Fruit fly (Drosophila melanogaster) whole organism, prepupa: Measurements from ENCODE around the gene CG45067.
A peak's percentile ranks its signal among the peaks of the same experiment; 100 is the strongest.

Experiments
- Blimp-1 ChIP-seq: fragments of 200-800 bp; sonication (Bioruptor generic); optimal IDR thresholded peaks from 3 replicates; lab custom pipeline; 2017; ENCODE audit warnings: missing biosample characterization, missing genetic modification characterization, mild to moderate bottlenecking, moderate library complexity, missing genetic modification reagents
- CG10631 ChIP-seq: fragments of 200-800 bp; sonication (Bioruptor generic); optimal IDR thresholded peaks from 2 replicates; lab custom pipeline; 2016; ENCODE audit warnings: missing biosample characterization, missing genetic modification characterization
- CG15336 ChIP-seq: fragments of 200-800 bp; sonication (Bioruptor generic); IDR thresholded peaks from 2 replicates; pipeline ENCODE4 v1.3.6; 2022; ENCODE audit warnings: missing biosample characterization, missing genetic modification characterization
- CG1621 ChIP-seq: fragments of 200-800 bp; sonication (Bioruptor generic); optimal IDR thresholded peaks from 3 replicates; lab custom pipeline; 2018; ENCODE audit warnings: missing biosample characterization, mild to moderate bottlenecking, missing genetic modification characterization
- CG8119 ChIP-seq: fragments of 200-800 bp; sonication (Bioruptor generic); IDR thresholded peaks from 3 replicates; pipeline ENCODE4 v1.3.6; 2022; ENCODE audit warnings: missing biosample characterization, missing genetic modification characterization
- CG8632 ChIP-seq: fragments of 200-800 bp; sonication (Bioruptor generic); optimal IDR thresholded peaks from 3 replicates; lab custom pipeline; 2016; ENCODE audit warnings: missing biosample characterization, missing genetic modification characterization
- Hr4 ChIP-seq: fragments of 200-800 bp; sonication (Bioruptor generic); optimal IDR thresholded peaks from 3 replicates; lab custom pipeline; 2016; ENCODE audit warnings: missing biosample characterization, missing genetic modification characterization
- Met ChIP-seq: fragments of 200-800 bp; sonication (Bioruptor generic); optimal IDR thresholded peaks from 3 replicates; lab custom pipeline; 2016; ENCODE audit warnings: missing biosample characterization, missing genetic modification characterization
- dsx ChIP-seq: fragments of 200-800 bp; optimal IDR thresholded peaks from 3 replicates; lab custom pipeline; 2019; ENCODE audit warnings: missing biosample characterization, mild to moderate bottlenecking, missing genetic modification characterization, moderate library complexity; ENCODE audit not compliant: poor library complexity, severe bottlenecking
- svp ChIP-seq: fragments of 200-800 bp; sonication (Bioruptor generic); peaks from one replicate; lab custom pipeline; 2016; ENCODE audit warnings: missing biosample characterization, missing genetic modification characterization

dm6 chr3L:3126478-3126877 lies 12.2 kb upstream of the CG45067 start:
- TF ChIP-seq Hr4 (no peak), Met (GFP tag; lab: Kevin White, UChicago) (no peak), CG8632 (GFP tag; lab: Kevin White, UChicago) (no peak), svp (GFP tag; lab: Kevin White, UChicago) (peak; percentile 44), CG1621 (no peak), CG8119 (GFP tag; lab: Robert Waterston, UW) (no peak), CG10631 (GFP tag; lab: Kevin White, UChicago) (no peak), dsx (GFP tag; lab: Kevin White, UChicago) (no peak), Blimp-1 (GFP tag; lab: Kevin White, UChicago) (no peak), CG15336 (GFP tag; lab: Robert Waterston, UW) (no peak)
